Worm (Caenorhabditis elegans) whole organism, L1 larva: Measurements from ENCODE around the gene col-12.

Source experiments
- C04F5.9 ChIP-seq: sonication (generic microtip); optimal IDR thresholded peaks from 2 replicates; lab custom pipeline; 2016; ENCODE audit warnings: missing genetic modification characterization, missing compliant biosample characterization
- aha-1 ChIP-seq: fragments of 150-350 bp; optimal IDR thresholded peaks from 2 replicates; lab custom pipeline; 2014; ENCODE audit warnings: missing biosample characterization, missing genetic modification characterization
- ama-1 ChIP-seq: fragments of 150-350 bp; optimal IDR thresholded peaks from 2 replicates; lab custom pipeline; 2014
- elt-2 ChIP-seq: sonication (generic microtip); optimal IDR thresholded peaks from 2 replicates; lab custom pipeline; 2016; ENCODE audit warnings: missing genetic modification characterization, mild to moderate bottlenecking, inconsistent platforms, missing compliant biosample characterization, missing genetic modification reagents
- fkh-10 ChIP-seq: sonication (generic microtip); optimal IDR thresholded peaks from 2 replicates; lab custom pipeline; 2017; ENCODE audit warnings: missing biosample characterization, missing genetic modification reagents, missing genetic modification characterization
- mep-1 ChIP-seq: fragments of 150-350 bp; optimal IDR thresholded peaks from 2 replicates; lab custom pipeline; 2014; ENCODE audit warnings: missing biosample characterization, missing genetic modification characterization
- nhr-12 ChIP-seq: sonication (generic microtip); optimal IDR thresholded peaks from 2 replicates; lab custom pipeline; 2017; ENCODE audit warnings: missing biosample characterization, missing genetic modification characterization
- nhr-76 ChIP-seq: sonication (generic microtip); optimal IDR thresholded peaks from 2 replicates; lab custom pipeline; 2017; ENCODE audit warnings: missing biosample characterization, missing genetic modification characterization
- tbx-2 ChIP-seq: sonication (generic microtip); optimal IDR thresholded peaks from 2 replicates; lab custom pipeline; 2016; ENCODE audit warnings: missing genetic modification characterization, missing compliant biosample characterization
- tlp-1 ChIP-seq: fragments of 150-350 bp; optimal IDR thresholded peaks from 2 replicates; lab custom pipeline; 2014; ENCODE audit warnings: missing biosample characterization, missing genetic modification characterization

- no peak for TF ChIP-seq aha-1 (tag; lab: Kevin White, UChicago)
- no peak for TF ChIP-seq tlp-1 (tag; lab: Kevin White, UChicago)
- no peak for TF ChIP-seq ama-1 (lab: Kevin White, UChicago)
- TF ChIP-seq C04F5.9 (tag; lab: Kevin White, UChicago), result no peak
- TF ChIP-seq fkh-10 (GFP tag; lab: Kevin White, UChicago), result no peak
- no peak for TF ChIP-seq tbx-2
- no peak for TF ChIP-seq elt-2
- no peak for TF ChIP-seq mep-1
- TF ChIP-seq nhr-76, result no peak
- TF ChIP-seq nhr-12, result no peak
These were observed 32.2 kb upstream of the col-12 start, which contains the start of gene F22E12.1 for ce11 chrV:10457247-10457646.
